Fruit fly (Drosophila melanogaster): ENCODE results near the gene gkt.
A peak's percentile ranks its signal among the peaks of the same experiment; 100 is the strongest.

- TF ChIP-seq rn (GFP tag; IDR thresholded peaks at IDR 0.05) (peak; percentile 71; the same call in 1 of the 2 replicates), EcR (GFP tag; optimal IDR thresholded peaks at IDR 0.05) (no peak), CG14655 (GFP tag; optimal IDR thresholded peaks at IDR 0.05) (peak; percentile 84), D1 (tag; optimal IDR thresholded peaks at IDR 0.05) (peak; percentile 33)
Measured at dm6 chr2L:3152696-3153613, 6.8 kb upstream of the gkt start.

All from whole organism, pupa.